Worm (Caenorhabditis elegans): Measurements from ENCODE around the gene T27D12.1.

DNA sequence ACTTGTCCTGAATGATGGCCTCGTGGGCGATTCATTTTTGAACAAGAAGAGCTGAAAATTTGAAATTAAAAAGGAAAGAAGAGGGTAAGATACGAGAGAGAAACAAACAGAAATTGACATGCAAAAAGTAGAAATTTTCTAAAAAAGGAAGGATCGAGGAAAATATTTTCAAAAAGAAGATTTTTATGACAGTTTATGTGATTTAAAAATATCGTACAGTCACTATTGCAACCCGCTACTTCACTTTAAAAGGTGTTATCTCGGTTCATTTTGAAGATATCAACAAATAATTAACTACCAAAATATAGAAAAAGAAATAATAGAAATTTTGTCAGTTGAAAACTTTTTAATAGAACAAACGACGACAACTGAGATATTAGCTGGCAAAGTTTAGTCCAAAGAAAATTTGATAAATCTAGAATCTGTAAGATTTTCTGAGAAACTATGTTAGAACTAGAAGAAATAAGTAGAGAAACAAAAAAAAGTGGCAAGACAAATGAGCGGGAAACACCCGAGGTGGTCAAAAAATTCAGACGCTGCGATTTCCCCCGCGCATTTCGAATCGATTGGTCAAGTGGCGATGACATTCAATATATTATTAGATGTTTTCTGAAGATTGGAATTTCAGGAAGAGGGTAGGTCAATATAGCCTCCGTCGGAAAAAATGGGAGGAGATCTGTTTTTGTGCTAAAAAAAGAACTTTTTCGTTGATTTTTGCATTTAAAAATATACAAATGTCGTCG, 18.7 kb upstream of the T27D12.1 start, which contains the start of gene Y6D1A.1:
- peak; percentile 59; the same call in 1 of the 2 replicates for TF ChIP-seq madf-3 (GFP tag; IDR thresholded peaks at IDR 0.05)
- TF ChIP-seq nhr-90 (tag; optimal IDR thresholded peaks at IDR 0.05) = no peak
- no peak for TF ChIP-seq ama-1 (optimal IDR thresholded peaks at IDR 0.05)
- TF ChIP-seq ama-1 (GFP tag; optimal IDR thresholded peaks at IDR 0.05) = no peak
- no peak for TF ChIP-seq egl-18 (GFP tag; IDR thresholded peaks at IDR 0.05)
- no peak for TF ChIP-seq ceh-79 (tag; optimal IDR thresholded peaks at IDR 0.05)
- TF ChIP-seq ets-4 (GFP tag; optimal IDR thresholded peaks at IDR 0.05) = no peak
- TF ChIP-seq athp-1 (tag; optimal IDR thresholded peaks at IDR 0.05) = no peak
- no peak for TF ChIP-seq K11D2.4 (GFP tag; IDR thresholded peaks at IDR 0.05)
- TF ChIP-seq dpl-1 (GFP tag; optimal IDR thresholded peaks at IDR 0.05) = peak; percentile 43
- no peak for TF ChIP-seq F49E8.2 (tag; optimal IDR thresholded peaks at IDR 0.05; ENCODE audit: insufficient read depth)
